Fruit fly (Drosophila melanogaster) whole organism, embryonic: Measurements from ENCODE around the gene Rbf2.

Source experiments
- Asciz ChIP-seq: fragments of 200-800 bp; sonication (Bioruptor generic); optimal IDR thresholded peaks from 2 replicates; lab custom pipeline; 2017; ENCODE audit warnings: missing biosample characterization, mild to moderate bottlenecking, missing genetic modification characterization, missing genetic modification reagents
- CG10274 ChIP-seq: fragments of 200-800 bp; sonication (Bioruptor generic); optimal IDR thresholded peaks from 3 replicates; lab custom pipeline; 2017; ENCODE audit warnings: missing biosample characterization, mild to moderate bottlenecking, missing genetic modification characterization
- CG10321 ChIP-seq: fragments of 200-800 bp; sonication (Bioruptor generic); IDR thresholded peaks from 2 replicates; pipeline ENCODE4 v1.3.6; 2022; ENCODE audit warnings: missing biosample characterization, missing genetic modification characterization
- CG10654 ChIP-seq: fragments of 200-800 bp; sonication (Bioruptor generic); optimal IDR thresholded peaks from 2 replicates; lab custom pipeline; 2016; ENCODE audit warnings: missing biosample characterization, missing genetic modification characterization
- CG11093 ChIP-seq: fragments of 200-800 bp; sonication (Bioruptor generic); IDR thresholded peaks from 3 replicates; pipeline ENCODE4 v1.3.6; 2022; ENCODE audit warnings: missing biosample characterization, missing genetic modification characterization
- CG12155 ChIP-seq: fragments of 200-800 bp; sonication (Bioruptor generic); optimal IDR thresholded peaks from 3 replicates; lab custom pipeline; 2016; ENCODE audit warnings: missing biosample characterization, missing genetic modification characterization
- CG13123 ChIP-seq: fragments of 200-800 bp; sonication (Bioruptor generic); optimal IDR thresholded peaks from 2 replicates; lab custom pipeline; 2016; ENCODE audit warnings: missing biosample characterization, missing genetic modification characterization
- CG13287 ChIP-seq: fragments of 200-800 bp; sonication (Bioruptor generic); IDR thresholded peaks from 2 replicates; pipeline ENCODE4 v1.3.6; 2022; ENCODE audit warnings: missing biosample characterization, missing genetic modification characterization; ENCODE audit not compliant: partially characterized antibody
- CG1529 ChIP-seq: fragments of 200-800 bp; sonication (Bioruptor generic); optimal IDR thresholded peaks from 3 replicates; lab custom pipeline; 2018; ENCODE audit warnings: missing biosample characterization, missing genetic modification characterization
- CG17361 ChIP-seq: fragments of 200-800 bp; sonication (Bioruptor generic); IDR thresholded peaks from 3 replicates; pipeline ENCODE4 v1.3.6; 2022; ENCODE audit warnings: missing biosample characterization, missing genetic modification characterization
- CG2712 ChIP-seq: fragments of 200-800 bp; optimal IDR thresholded peaks from 3 replicates; lab custom pipeline; 2019; ENCODE audit warnings: missing biosample characterization, mild to moderate bottlenecking, missing genetic modification characterization, moderate library complexity
- CG3163 ChIP-seq: fragments of 200-800 bp; sonication (Bioruptor generic); optimal IDR thresholded peaks from 3 replicates; lab custom pipeline; 2016; ENCODE audit warnings: missing biosample characterization, missing genetic modification characterization
- CG34422 ChIP-seq: fragments of 200-800 bp; sonication (Bioruptor generic); IDR thresholded peaks from 3 replicates; pipeline ENCODE4 v1.3.6; 2022; ENCODE audit warnings: missing biosample characterization, missing genetic modification characterization
- CG3995 ChIP-seq: fragments of 200-800 bp; sonication (Bioruptor generic); optimal IDR thresholded peaks from 3 replicates; lab custom pipeline; 2016; ENCODE audit warnings: missing biosample characterization, missing genetic modification characterization
- CG4617 ChIP-seq: fragments of 200-800 bp; sonication (Bioruptor generic); optimal IDR thresholded peaks from 3 replicates; lab custom pipeline; 2016; ENCODE audit warnings: missing biosample characterization, missing genetic modification characterization, borderline replicate concordance
- CG6791 ChIP-seq: fragments of 200-800 bp; sonication (Bioruptor generic); IDR thresholded peaks from 3 replicates; pipeline ENCODE4 v1.3.6; 2022; ENCODE audit warnings: missing biosample characterization, missing genetic modification characterization; ENCODE audit not compliant: partially characterized antibody
- Camta ChIP-seq: fragments of 200-800 bp; sonication (Bioruptor generic); optimal IDR thresholded peaks from 2 replicates; lab custom pipeline; 2016; ENCODE audit warnings: missing biosample characterization, missing genetic modification characterization
- D19A ChIP-seq: fragments of 200-800 bp; optimal IDR thresholded peaks from 3 replicates; lab custom pipeline; 2019; ENCODE audit warnings: missing biosample characterization, mild to moderate bottlenecking, missing genetic modification characterization, moderate library complexity
- Dbx ChIP-seq: fragments of 200-800 bp; sonication (Bioruptor generic); IDR thresholded peaks from 3 replicates; pipeline ENCODE4 v1.3.6; 2022; ENCODE audit warnings: missing biosample characterization, missing genetic modification characterization
- Dp ChIP-seq: fragments of 200-800 bp; sonication (Bioruptor generic); optimal IDR thresholded peaks from 2 replicates; lab custom pipeline; 2018; ENCODE audit warnings: missing biosample characterization, mild to moderate bottlenecking, missing genetic modification characterization, moderate library complexity
- Elba2 ChIP-seq: fragments of 200-800 bp; sonication (Bioruptor generic); optimal IDR thresholded peaks from 3 replicates; lab custom pipeline; 2016; ENCODE audit warnings: missing biosample characterization, missing genetic modification characterization
- Fer3 ChIP-seq: fragments of 200-800 bp; sonication (Bioruptor generic); optimal IDR thresholded peaks from 2 replicates; lab custom pipeline; 2018; ENCODE audit warnings: missing biosample characterization, mild to moderate bottlenecking, missing genetic modification characterization, moderate library complexity
- Hr51 ChIP-seq, 2 experiments: fragments of 200-800 bp; sonication (Bioruptor generic); optimal IDR thresholded peaks; 2 replicates in 1 of 2; 3 replicates in 1 of 2; lab custom pipeline; 2016 to 2018; ENCODE audit warnings: missing biosample characterization in 2 of 2, missing genetic modification characterization in 2 of 2, mild to moderate bottlenecking in 1 of 2, moderate library complexity in 1 of 2
- Nf-YC ChIP-seq: fragments of 200-800 bp; optimal IDR thresholded peaks from 3 replicates; lab custom pipeline; 2019; ENCODE audit warnings: missing biosample characterization, mild to moderate bottlenecking, missing genetic modification characterization, moderate library complexity
- Pdp1 ChIP-seq, 2 experiments: fragments of 200-800 bp; sonication (Bioruptor generic); optimal IDR thresholded peaks; 3 replicates each; lab custom pipeline; 2016; ENCODE audit warnings: missing biosample characterization in 2 of 2, missing genetic modification characterization in 2 of 2, mild to moderate bottlenecking in 1 of 2, moderate library complexity in 1 of 2
- Poxn ChIP-seq: fragments of 200-800 bp; sonication (Bioruptor generic); IDR thresholded peaks from 2 replicates; pipeline ENCODE4 v1.3.6; 2022; ENCODE audit warnings: missing biosample characterization, missing genetic modification characterization
- Xrp1 ChIP-seq: fragments of 200-800 bp; sonication (Bioruptor generic); IDR thresholded peaks from 2 replicates; pipeline ENCODE4 v1.3.6; 2022; ENCODE audit warnings: missing biosample characterization, missing genetic modification characterization
- YL-1 ChIP-seq: fragments of 200-800 bp; sonication (Bioruptor generic); optimal IDR thresholded peaks from 3 replicates; lab custom pipeline; 2017; ENCODE audit warnings: missing biosample characterization, mild to moderate bottlenecking, missing genetic modification characterization
- btn ChIP-seq: fragments of 200-800 bp; sonication (Bioruptor generic); optimal IDR thresholded peaks from 2 replicates; lab custom pipeline; 2016; ENCODE audit warnings: missing biosample characterization, missing genetic modification characterization
- cad ChIP-seq: fragments of >200 bp; optimal IDR thresholded peaks from 2 replicates; lab custom pipeline; 2017; ENCODE audit warnings: missing biosample characterization, missing genetic modification characterization
- caup ChIP-seq: fragments of 200-800 bp; sonication (Bioruptor generic); optimal IDR thresholded peaks from 3 replicates; lab custom pipeline; 2017; ENCODE audit warnings: missing biosample characterization, mild to moderate bottlenecking, missing genetic modification characterization, moderate library complexity; ENCODE audit not compliant: severe bottlenecking
- corto ChIP-seq: fragments of 200-800 bp; sonication (Bioruptor generic); optimal IDR thresholded peaks from 2 replicates; lab custom pipeline; 2016; ENCODE audit warnings: missing biosample characterization, mild to moderate bottlenecking, missing genetic modification characterization, moderate library complexity
- ems ChIP-seq: fragments of 200-800 bp; sonication (Bioruptor generic); optimal IDR thresholded peaks from 3 replicates; lab custom pipeline; 2016; ENCODE audit warnings: missing biosample characterization, missing genetic modification characterization
- fd3F ChIP-seq: fragments of 200-800 bp; sonication (Bioruptor generic); optimal IDR thresholded peaks from 2 replicates; lab custom pipeline; 2018; ENCODE audit warnings: missing biosample characterization, mild to moderate bottlenecking, missing genetic modification characterization, moderate library complexity
- fd96Cb ChIP-seq: fragments of 200-800 bp; sonication (Bioruptor generic); optimal IDR thresholded peaks from 2 replicates; lab custom pipeline; 2018; ENCODE audit warnings: missing biosample characterization, mild to moderate bottlenecking, missing genetic modification characterization, moderate library complexity
- lilli ChIP-seq: fragments of 200-800 bp; sonication (Bioruptor generic); optimal IDR thresholded peaks from 3 replicates; lab custom pipeline; 2016; ENCODE audit warnings: missing biosample characterization, missing genetic modification characterization
- mirr ChIP-seq: fragments of 200-800 bp; sonication (Bioruptor generic); optimal IDR thresholded peaks from 3 replicates; lab custom pipeline; 2018; ENCODE audit warnings: missing biosample characterization, mild to moderate bottlenecking, missing genetic modification characterization
- pan ChIP-seq, 4 experiments: fragments of >200 bp in 3 of 4; fragments of 200-800 bp in 1 of 4; sonication (Bioruptor generic) in 1 of 4; optimal IDR thresholded peaks in 3 of 4; IDR thresholded peaks in 1 of 4; 2 replicates each; pipeline versions ENCODE4 v1.3.6 to Lab custom; 2017 to 2022; ENCODE audit warnings: missing biosample characterization in 2 of 4, missing genetic modification characterization in 2 of 4, mixed read lengths in 1 of 4
- phol ChIP-seq: fragments of 200-800 bp; sonication (Bioruptor generic); optimal IDR thresholded peaks from 3 replicates; lab custom pipeline; 2018; ENCODE audit warnings: missing biosample characterization, mild to moderate bottlenecking, missing genetic modification characterization, moderate library complexity
- pzg ChIP-seq: fragments of 200-800 bp; sonication (Bioruptor generic); optimal IDR thresholded peaks from 3 replicates; lab custom pipeline; 2018; ENCODE audit warnings: missing biosample characterization, mild to moderate bottlenecking, missing genetic modification characterization, moderate library complexity
- ranshi ChIP-seq: fragments of 200-800 bp; sonication (Bioruptor generic); IDR thresholded peaks from 2 replicates; pipeline ENCODE4 v1.3.6; 2022; ENCODE audit warnings: missing biosample characterization, missing genetic modification characterization
- run ChIP-seq: fragments of 200-800 bp; sonication (Bioruptor generic); optimal IDR thresholded peaks from 3 replicates; lab custom pipeline; 2018; ENCODE audit warnings: missing biosample characterization, mild to moderate bottlenecking, missing genetic modification characterization
- ssp ChIP-seq: fragments of 200-800 bp; sonication (Bioruptor generic); IDR thresholded peaks from 2 replicates; pipeline ENCODE4 v1.3.6; 2022; ENCODE audit warnings: missing biosample characterization, missing genetic modification characterization
- stc ChIP-seq: fragments of 200-800 bp; sonication (Bioruptor generic); IDR thresholded peaks from 2 replicates; pipeline ENCODE4 v1.3.6; 2022; ENCODE audit warnings: missing biosample characterization, missing genetic modification characterization
- sug ChIP-seq: fragments of 200-800 bp; optimal IDR thresholded peaks from 2 replicates; lab custom pipeline; 2019; ENCODE audit warnings: missing biosample characterization, mild to moderate bottlenecking, missing genetic modification characterization, moderate library complexity
- tap ChIP-seq: fragments of 200-800 bp; optimal IDR thresholded peaks from 3 replicates; lab custom pipeline; 2019; ENCODE audit warnings: missing biosample characterization, mild to moderate bottlenecking, missing genetic modification characterization, moderate library complexity
- ttk ChIP-seq: fragments of 200-800 bp; sonication (Bioruptor generic); IDR thresholded peaks from 2 replicates; pipeline ENCODE4 v2.1.2; 2022; ENCODE audit warnings: missing biosample characterization, missing genetic modification characterization
- vfl ChIP-seq: fragments of 200-800 bp; sonication (Bioruptor generic); optimal IDR thresholded peaks from 2 replicates; lab custom pipeline; 2016; ENCODE audit warnings: missing biosample characterization, missing genetic modification characterization
- zen ChIP-seq: fragments of 200-800 bp; sonication (Bioruptor generic); optimal IDR thresholded peaks from 3 replicates; lab custom pipeline; 2018; ENCODE audit warnings: missing biosample characterization, mild to moderate bottlenecking, missing genetic modification characterization, moderate library complexity

Gene Rbf2

dm6 chr3R:15993139-15993804 is 28.0 kb downstream of the Rbf2 start (continued):
- TF ChIP-seq phol (tag; lab: Kevin White, UChicago) (no peak), corto (GFP tag; lab: Kevin White, UChicago) (no peak), caup (no peak), CG34422 (GFP tag; lab: Robert Waterston, UW) (peak; percentile 11; the same call in 1 of the 3 replicates), lilli (GFP tag; lab: Kevin White, UChicago) (no peak), Asciz (GFP tag; lab: Kevin White, UChicago) (no peak), zen (tag; lab: Kevin White, UChicago) (no peak), ttk (GFP tag; lab: Robert Waterston, UW) (no peak), ranshi (GFP tag; lab: Robert Waterston, UW) (peak; percentile 36; the same call in 1 of the 2 replicates), YL-1 (GFP tag; lab: Kevin White, UChicago) (no peak), cad (no peak), Poxn (GFP tag; lab: Robert Waterston, UW) (no peak), tap (no peak), Dbx (no peak), ssp (GFP tag; lab: Robert Waterston, UW) (no peak), CG4617 (GFP tag; lab: Kevin White, UChicago) (no peak), Dp (no peak), Nf-YC (tag; lab: Kevin White, UChicago) (peak; percentile 99), Hr51 (GFP tag; optimal IDR thresholded peaks at IDR 0.05; lab: Kevin White, UChicago) (no peak), CG10321 (peak; percentile 85), Camta (GFP tag; lab: Kevin White, UChicago) (no peak), Elba2 (GFP tag; lab: Kevin White, UChicago) (no peak), pan (optimal IDR thresholded peaks at IDR 0.05; lab: Kevin White, UChicago) (no peak), pan (GFP tag; optimal IDR thresholded peaks at IDR 0.05 in 1 of 2, IDR thresholded peaks at IDR 0.05 in 1 of 2) (peak in 1 of 2 experiments; percentile 23), CG10654 (no peak), btn (GFP tag; lab: Kevin White, UChicago) (no peak), stc (GFP tag; lab: Robert Waterston, UW) (no peak), Pdp1 (GFP tag; optimal IDR thresholded peaks at IDR 0.05; lab: Kevin White, UChicago) (peak in 1 of 2 experiments; percentile 15), fd96Cb (tag; lab: Kevin White, UChicago) (no peak), mirr (peak; percentile 88), CG3163 (GFP tag; lab: Kevin White, UChicago) (peak; percentile 98), CG3995 (GFP tag; lab: Kevin White, UChicago) (no peak), Xrp1 (GFP tag; lab: Robert Waterston, UW) (0 out of 2 replicates have a peak, but pooled peaks have one; percentile 17), CG10274 (GFP tag; lab: Kevin White, UChicago) (no peak), pzg (GFP tag; lab: Kevin White, UChicago) (no peak), CG13287 (GFP tag; lab: Robert Waterston, UW) (peak; percentile 25; the same call in 1 of the 2 replicates), D19A (tag; lab: Kevin White, UChicago) (no peak), CG6791 (GFP tag; lab: Robert Waterston, UW) (no peak), CG2712 (peak; percentile 47), Fer3 (tag; lab: Kevin White, UChicago) (no peak), ems (GFP tag; lab: Kevin White, UChicago) (no peak), CG1529 (GFP tag; lab: Kevin White, UChicago) (no peak), sug (peak; percentile 72), CG11093 (no peak), CG13123 (no peak), vfl (GFP tag; lab: Kevin White, UChicago) (no peak), CG12155 (GFP tag; lab: Kevin White, UChicago) (no peak), fd3F (GFP tag; lab: Kevin White, UChicago) (no peak), CG17361 (GFP tag; lab: Robert Waterston, UW) (peak; percentile 63; the same call in 2 of the 3 replicates), run (tag; lab: Kevin White, UChicago) (peak; percentile 32)
